Worm (Caenorhabditis elegans) whole organism, L4 larva: ENCODE data around the gene spp-16.

ENCODE experiments used
- F10B5.3 ChIP-seq: sonication (generic microtip); optimal IDR thresholded peaks from 2 replicates; lab custom pipeline; 2016; ENCODE audit warnings: mild to moderate bottlenecking, missing genetic modification characterization, missing compliant biosample characterization
- F37D6.2 ChIP-seq: sonication (generic microtip); optimal IDR thresholded peaks from 2 replicates; lab custom pipeline; 2016; ENCODE audit warnings: mild to moderate bottlenecking, missing genetic modification characterization, missing compliant biosample characterization
- F49E8.2 ChIP-seq: sonication (generic microtip); optimal IDR thresholded peaks from 2 replicates; lab custom pipeline; 2016; ENCODE audit warnings: missing compliant biosample characterization, mild to moderate bottlenecking, missing genetic modification characterization, borderline replicate concordance
- R02D3.7 ChIP-seq: fragments of 150-350 bp; sonication (generic microtip); optimal IDR thresholded peaks from 3 replicates; lab custom pipeline; 2014; ENCODE audit warnings: missing biosample characterization, missing genetic modification characterization
- ZK546.5 ChIP-seq, 2 experiments: sonication (generic microtip); optimal IDR thresholded peaks; 2 replicates each; lab custom pipeline; 2017; ENCODE audit warnings: missing biosample characterization in 2 of 2, missing genetic modification characterization in 2 of 2
- aha-1 ChIP-seq: fragments of 150-350 bp; peaks from one replicate; lab custom pipeline; 2014; ENCODE audit warnings: missing biosample characterization, missing genetic modification characterization
- arid-1 ChIP-seq: fragments of 200-800 bp; sonication (Bioruptor generic); conservative IDR thresholded peaks from 2 replicates; pipeline ENCODE4 v1.3.6; 2022; ENCODE audit warnings: missing genetic modification reagents, missing genetic modification characterization, missing compliant biosample characterization
- ceh-20 ChIP-seq: fragments of 200-800 bp; sonication (Bioruptor generic); IDR thresholded peaks from 2 replicates; pipeline ENCODE4 v1.3.6; 2022; ENCODE audit warnings: missing genetic modification reagents, missing genetic modification characterization, missing compliant biosample characterization
- ceh-62 ChIP-seq: sonication (generic microtip); optimal IDR thresholded peaks from 2 replicates; lab custom pipeline; 2017; ENCODE audit warnings: missing biosample characterization, missing genetic modification characterization
- ctbp-1 ChIP-seq: fragments of 200-800 bp; sonication (Bioruptor generic); IDR thresholded peaks from 2 replicates; pipeline ENCODE4 v1.3.6; 2022; ENCODE audit warnings: missing genetic modification reagents, missing genetic modification characterization, missing compliant biosample characterization
- daf-16 ChIP-seq, 3 experiments: sonication (generic microtip); optimal IDR thresholded peaks; 2 replicates each; lab custom pipeline; 2016 to 2017; ENCODE audit warnings: missing genetic modification characterization in 3 of 3, missing genetic modification reagents in 3 of 3, mild to moderate bottlenecking in 2 of 3, missing compliant biosample characterization in 2 of 3, missing biosample characterization in 1 of 3, moderate library complexity in 1 of 3
- daf-19 ChIP-seq: fragments of 200-800 bp; sonication (Bioruptor generic); conservative IDR thresholded peaks from 2 replicates; pipeline ENCODE4 v1.3.6; 2022; ENCODE audit warnings: missing genetic modification characterization, missing compliant biosample characterization
- daf-8 ChIP-seq: fragments of 200-800 bp; sonication (Bioruptor generic); IDR thresholded peaks from 2 replicates; pipeline ENCODE4 v1.3.6; 2022; ENCODE audit warnings: missing genetic modification characterization, missing compliant biosample characterization
- dmd-6 ChIP-seq: fragments of 200-800 bp; sonication (Bioruptor generic); IDR thresholded peaks from 2 replicates; pipeline ENCODE4 v1.3.6; 2022; ENCODE audit warnings: missing genetic modification reagents, missing genetic modification characterization, missing compliant biosample characterization
- dve-1 ChIP-seq: sonication (generic microtip); optimal IDR thresholded peaks from 2 replicates; lab custom pipeline; 2017; ENCODE audit warnings: antibody characterized with exemption, mild to moderate bottlenecking, missing genetic modification characterization, missing compliant biosample characterization; ENCODE audit not compliant: insufficient read depth
- egl-27 ChIP-seq: sonication (generic microtip); optimal IDR thresholded peaks from 3 replicates; lab custom pipeline; 2017; ENCODE audit warnings: missing biosample characterization, missing genetic modification reagents, missing genetic modification characterization
- hlh-11 ChIP-seq: fragments of 200-800 bp; sonication (Bioruptor generic); optimal IDR thresholded peaks from 2 replicates; lab custom pipeline; 2018; ENCODE audit warnings: mild to moderate bottlenecking, missing genetic modification characterization, missing compliant biosample characterization
- hlh-30 ChIP-seq: sonication (generic microtip); optimal IDR thresholded peaks from 2 replicates; lab custom pipeline; 2017; ENCODE audit warnings: antibody characterized with exemption, mild to moderate bottlenecking, missing genetic modification characterization, missing compliant biosample characterization; ENCODE audit not compliant: insufficient read depth
- hmg-1.1 ChIP-seq: fragments of 200-800 bp; sonication (Bioruptor generic); IDR thresholded peaks from 2 replicates; pipeline ENCODE4 v1.3.6; 2022; ENCODE audit warnings: missing genetic modification reagents, missing genetic modification characterization, missing compliant biosample characterization
- lim-7 ChIP-seq: fragments of 200-800 bp; sonication (Bioruptor generic); IDR thresholded peaks from 2 replicates; pipeline ENCODE4 v1.3.6; 2022; ENCODE audit warnings: missing genetic modification characterization, missing compliant biosample characterization
- lin-1 ChIP-seq: fragments of 200-800 bp; sonication (Bioruptor generic); IDR thresholded peaks from 2 replicates; pipeline ENCODE4 v1.3.6; 2022; ENCODE audit warnings: missing genetic modification reagents, missing genetic modification characterization, missing compliant biosample characterization
- lin-13 ChIP-seq: fragments of 150-350 bp; optimal IDR thresholded peaks from 2 replicates; lab custom pipeline; 2014; ENCODE audit warnings: missing biosample characterization, missing genetic modification reagents, missing genetic modification characterization
- lin-38 ChIP-seq: fragments of 200-800 bp; sonication (Bioruptor generic); IDR thresholded peaks from 2 replicates; pipeline ENCODE4 v1.3.6; 2022; ENCODE audit warnings: missing genetic modification reagents, missing genetic modification characterization, missing compliant biosample characterization
- mdt-29 ChIP-seq: fragments of 200-800 bp; sonication (Bioruptor generic); IDR thresholded peaks from 2 replicates; pipeline ENCODE4 v1.3.6; 2022; ENCODE audit warnings: missing genetic modification reagents, missing genetic modification characterization, missing compliant biosample characterization
- mes-2 ChIP-seq: sonication (generic microtip); optimal IDR thresholded peaks from 2 replicates; lab custom pipeline; 2016; ENCODE audit warnings: missing genotype, mild to moderate bottlenecking, missing genetic modification characterization, missing compliant biosample characterization; ENCODE audit not compliant: poor library complexity, severe bottlenecking
- mxl-2 ChIP-seq: fragments of 200-800 bp; sonication (Bioruptor generic); conservative IDR thresholded peaks from 2 replicates; pipeline ENCODE4 v1.3.6; 2022; ENCODE audit warnings: missing genetic modification reagents, missing genetic modification characterization, missing compliant biosample characterization
- mxl-3 ChIP-seq: fragments of 200-800 bp; sonication (Bioruptor generic); optimal IDR thresholded peaks from 2 replicates; lab custom pipeline; 2018; ENCODE audit warnings: mild to moderate bottlenecking, missing genetic modification characterization, missing compliant biosample characterization
- nhr-10 ChIP-seq: fragments of 150-350 bp; optimal IDR thresholded peaks from 2 replicates; lab custom pipeline; 2014; ENCODE audit warnings: missing biosample characterization, missing genetic modification characterization
- nhr-11 ChIP-seq: fragments of 150-350 bp; optimal IDR thresholded peaks from 2 replicates; lab custom pipeline; 2014; ENCODE audit warnings: missing biosample characterization, missing genetic modification characterization
- nhr-111 ChIP-seq: fragments of 200-800 bp; sonication (Bioruptor generic); optimal IDR thresholded peaks from 2 replicates; lab custom pipeline; 2018; ENCODE audit warnings: mild to moderate bottlenecking, missing genetic modification characterization, missing compliant biosample characterization
- nhr-25 ChIP-seq: sonication (generic microtip); optimal IDR thresholded peaks from 2 replicates; lab custom pipeline; 2017; ENCODE audit warnings: missing genetic modification characterization, mild to moderate bottlenecking, missing compliant biosample characterization, antibody characterized with exemption, moderate library complexity, borderline replicate concordance; ENCODE audit not compliant: insufficient read depth
- nhr-28 ChIP-seq: fragments of 150-350 bp; optimal IDR thresholded peaks from 2 replicates; lab custom pipeline; 2014; ENCODE audit warnings: missing biosample characterization, missing genetic modification characterization
- nhr-41 ChIP-seq: fragments of 200-800 bp; sonication (Bioruptor generic); IDR thresholded peaks from 2 replicates; pipeline ENCODE4 v1.3.6; 2022; ENCODE audit warnings: missing genetic modification reagents, missing genetic modification characterization, missing compliant biosample characterization
- nhr-76 ChIP-seq: fragments of 150-350 bp; optimal IDR thresholded peaks from 2 replicates; lab custom pipeline; 2014; ENCODE audit warnings: missing biosample characterization, missing genetic modification characterization
- nhr-77 ChIP-seq: fragments of 150-350 bp; optimal IDR thresholded peaks from 2 replicates; lab custom pipeline; 2014; ENCODE audit warnings: missing biosample characterization, missing genetic modification characterization
- pqm-1 ChIP-seq: sonication (generic microtip); optimal IDR thresholded peaks from 2 replicates; lab custom pipeline; 2017; ENCODE audit warnings: missing biosample characterization, missing genetic modification characterization
- sdz-12 ChIP-seq: fragments of 200-800 bp; sonication (Bioruptor generic); optimal IDR thresholded peaks from 2 replicates; lab custom pipeline; 2018; ENCODE audit warnings: mild to moderate bottlenecking, missing genetic modification characterization, missing compliant biosample characterization
- set-16 ChIP-seq: fragments of 200-800 bp; sonication (Bioruptor generic); IDR thresholded peaks from 2 replicates; pipeline ENCODE4 v1.3.6; 2022; ENCODE audit warnings: missing genetic modification reagents, missing genetic modification characterization, missing compliant biosample characterization
- snpc-4 ChIP-seq: fragments of 150-350 bp; optimal IDR thresholded peaks from 2 replicates; lab custom pipeline; 2014; ENCODE audit warnings: missing biosample characterization, missing genetic modification characterization
- spr-1 ChIP-seq: sonication (generic microtip); optimal IDR thresholded peaks from 2 replicates; lab custom pipeline; 2016; ENCODE audit warnings: mild to moderate bottlenecking, missing genetic modification characterization, missing compliant biosample characterization
- tag-97 ChIP-seq: fragments of 200-800 bp; sonication (Bioruptor generic); IDR thresholded peaks from 2 replicates; pipeline ENCODE4 v1.3.6; 2022; ENCODE audit warnings: missing genetic modification characterization, missing compliant biosample characterization
- unc-62 ChIP-seq, 3 experiments: fragments of 150-350 bp in 1 of 3; sonication (generic microtip); optimal IDR thresholded peaks in 2 of 3; peaks in 1 of 3; 1 replicate in 1 of 3; 2 replicates in 2 of 3; lab custom pipeline; 2014 to 2017; ENCODE audit warnings: missing biosample characterization in 3 of 3, missing genetic modification characterization in 3 of 3, missing genetic modification reagents in 3 of 3, missing genotype in 1 of 3
- zfp-2 ChIP-seq: sonication (generic microtip); optimal IDR thresholded peaks from 2 replicates; lab custom pipeline; 2016; ENCODE audit warnings: mild to moderate bottlenecking, missing genetic modification characterization, missing compliant biosample characterization
- zip-11 ChIP-seq: fragments of 200-800 bp; sonication (Bioruptor generic); IDR thresholded peaks from 2 replicates; pipeline ENCODE4 v1.3.6; 2022; ENCODE audit warnings: missing genetic modification characterization, missing compliant biosample characterization
- ztf-11 ChIP-seq: fragments of 150-350 bp; optimal IDR thresholded peaks from 2 replicates; lab custom pipeline; 2014; ENCODE audit warnings: missing biosample characterization, missing genetic modification characterization

The spp-16 gene

DNA sequence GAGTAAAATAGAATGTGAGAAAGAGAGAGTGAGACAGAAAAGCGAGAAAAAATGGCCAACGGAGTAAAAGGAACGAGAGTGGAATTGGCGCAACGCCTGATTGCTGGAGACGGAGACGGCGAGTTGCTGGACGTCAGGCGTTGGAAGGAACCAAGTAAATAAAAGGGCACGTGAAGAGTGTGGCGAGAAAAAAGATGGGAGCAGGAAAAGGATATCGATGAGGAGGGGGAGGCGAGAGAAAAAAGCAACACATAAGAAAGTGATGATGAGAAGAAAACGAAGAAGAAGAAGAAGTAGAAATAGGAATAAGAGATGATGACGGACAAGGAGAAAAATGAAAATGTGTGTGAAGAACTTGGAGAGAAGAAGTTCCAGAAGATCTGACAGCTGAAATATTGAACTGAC, 29.6 kb downstream of the spp-16 start (continued):
- TF ChIP-seq nhr-76 (no peak), ctbp-1 (GFP tag; lab: Robert Waterston, UW) (peak; percentile 91), mxl-2 (GFP tag; lab: Robert Waterston, UW) (no peak), lin-38 (GFP tag; lab: Robert Waterston, UW) (no peak), F37D6.2 (tag; lab: Kevin White, UChicago) (peak; percentile 54), hmg-1.1 (peak; percentile 87), F10B5.3 (no peak), daf-19 (GFP tag; lab: Robert Waterston, UW) (no peak), arid-1 (GFP tag; lab: Robert Waterston, UW) (no peak), set-16 (GFP tag; lab: Robert Waterston, UW) (peak; percentile 60; the same call in 1 of the 2 replicates), F49E8.2 (no peak), zfp-2 (tag; lab: Kevin White, UChicago) (no peak), R02D3.7 (tag; lab: Kevin White, UChicago) (no peak), aha-1 (tag; lab: Kevin White, UChicago) (peak; percentile 99), nhr-111 (no peak), daf-8 (GFP tag; lab: Robert Waterston, UW) (no peak), ceh-62 (no peak), nhr-25 (no peak), tag-97 (GFP tag; lab: Robert Waterston, UW) (no peak), lim-7 (no peak), lin-1 (GFP tag; lab: Robert Waterston, UW) (no peak), unc-62 (GFP tag; optimal IDR thresholded peaks at IDR 0.05 in 1 of 2; lab: Kevin White, UChicago) (peak in 1 of 2 experiments; percentile 95), unc-62 (tag; optimal IDR thresholded peaks at IDR 0.05; lab: Kevin White, UChicago) (no peak), ZK546.5 (tag; optimal IDR thresholded peaks at IDR 0.05; lab: Kevin White, UChicago) (no peak), sdz-12 (GFP tag; lab: Kevin White, UChicago) (no peak), mes-2 (tag; lab: Kevin White, UChicago) (peak; percentile 53), ceh-20 (GFP tag; lab: Robert Waterston, UW) (peak; percentile 52; the same call in 1 of the 2 replicates), nhr-77 (tag; lab: Kevin White, UChicago) (peak; percentile 67), nhr-10 (tag; lab: Kevin White, UChicago) (peak; percentile 59), nhr-11 (tag; lab: Kevin White, UChicago) (peak; percentile 88), egl-27 (tag; lab: Kevin White, UChicago) (no peak), spr-1 (tag; lab: Kevin White, UChicago) (no peak)

DNA sequence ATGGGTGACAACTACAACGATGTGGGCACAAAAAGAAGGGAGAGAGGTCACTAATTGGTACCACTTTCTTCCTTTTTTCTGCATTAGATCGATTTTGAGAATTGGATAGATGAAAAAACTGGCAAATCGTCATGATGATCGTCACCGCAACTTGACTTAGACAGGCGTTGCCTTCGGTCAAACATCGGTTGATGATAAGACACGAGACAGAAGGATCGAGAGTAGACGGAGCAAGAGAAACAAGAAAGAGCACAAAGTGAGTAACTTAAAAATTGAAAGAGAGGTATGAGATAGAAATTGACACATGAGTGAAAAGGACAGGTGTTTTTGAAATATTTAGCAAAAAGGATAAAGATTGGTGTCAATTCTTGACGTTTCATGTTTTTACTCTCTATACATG, 31.1 kb downstream of the spp-16 start:
- peak; percentile 36 for TF ChIP-seq dve-1 (tag; lab: Kevin White, UChicago)
- TF ChIP-seq pqm-1 (tag; lab: Kevin White, UChicago) = peak; percentile 12
- TF ChIP-seq dmd-6 (GFP tag; lab: Robert Waterston, UW) = peak; percentile 66
- TF ChIP-seq mdt-29 (GFP tag; lab: Robert Waterston, UW) = no peak
- TF ChIP-seq ctbp-1 (GFP tag; lab: Robert Waterston, UW) = peak; percentile 22; the same call in 1 of the 2 replicates
- no peak for TF ChIP-seq F10B5.3
- TF ChIP-seq nhr-28 (tag; lab: Kevin White, UChicago) = peak; percentile 2
- TF ChIP-seq nhr-41 (GFP tag; lab: Robert Waterston, UW) = no peak
- TF ChIP-seq lin-13 = no peak
- no peak for TF ChIP-seq snpc-4 (tag; lab: Kevin White, UChicago)
- TF ChIP-seq daf-16 (GFP tag; optimal IDR thresholded peaks at IDR 0.05; lab: Kevin White, UChicago) = no peak
- TF ChIP-seq daf-16 (tag; optimal IDR thresholded peaks at IDR 0.05; lab: Kevin White, UChicago) = peak; percentile 18
- TF ChIP-seq tag-97 (GFP tag; lab: Robert Waterston, UW) = no peak
- peak; percentile 2 for TF ChIP-seq mxl-3 (GFP tag; lab: Kevin White, UChicago)
- no peak for TF ChIP-seq F37D6.2 (tag; lab: Kevin White, UChicago)
- no peak for TF ChIP-seq ztf-11 (tag; lab: Kevin White, UChicago)
- peak; percentile 74 for TF ChIP-seq hlh-30
- TF ChIP-seq zip-11 (GFP tag; lab: Robert Waterston, UW) = no peak
- peak; percentile 72 for TF ChIP-seq hlh-11 (tag; lab: Kevin White, UChicago)
- TF ChIP-seq set-16 (GFP tag; lab: Robert Waterston, UW) = no peak
- TF ChIP-seq nhr-111 = no peak
